Comparison of ENCODE assay signal across 4 worm cellular contexts in the genomic region with DNA sequence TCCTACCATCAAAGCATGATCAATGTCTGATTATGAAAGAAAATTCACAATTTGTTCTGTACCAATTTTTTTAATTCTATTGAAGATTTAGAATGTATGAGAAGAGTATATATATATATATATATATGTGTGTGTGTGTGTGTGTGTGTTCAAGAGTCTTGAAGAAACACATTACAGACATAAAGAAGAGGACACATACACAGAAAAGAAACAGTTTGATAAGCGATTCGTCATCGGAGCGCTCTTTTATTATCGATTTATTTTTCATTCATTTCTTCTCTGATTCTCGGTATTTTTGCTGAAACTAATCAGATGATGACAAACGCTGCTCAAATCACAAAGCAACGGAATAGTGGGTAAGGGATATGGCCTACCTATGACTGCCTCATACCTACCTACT.
A peak's percentile ranks its signal among the peaks of the same experiment; 100 is the strongest.
TF ChIP-seq lines count a peak whose summit lies in the region.

pin-2 (plus strand) TSS at position 227 of the 400 bp plus-strand sequence.

TF ChIP-seq in whole organism, L2 larva, 48 proteins besides CTCF, POLR2A, EP300 and RAD21:
- TF ChIP-seq blmp-1 (tag; optimal IDR thresholded peaks at IDR 0.05; lab: Kevin White, UChicago; ENCODE audit: insufficient read depth), result no peak
- peak; percentile 81 for TF ChIP-seq fos-1 (tag; optimal IDR thresholded peaks at IDR 0.05; lab: Kevin White, UChicago)
- TF ChIP-seq nhr-23 (tag; optimal IDR thresholded peaks at IDR 0.05; lab: Kevin White, UChicago), result no peak
- TF ChIP-seq peb-1 (tag; optimal IDR thresholded peaks at IDR 0.05; lab: Kevin White, UChicago), result no peak

TF ChIP-seq in whole organism, L3 larva, 47 proteins besides CTCF, POLR2A, EP300 and RAD21:
- TF ChIP-seq pqm-1 (tag; optimal IDR thresholded peaks at IDR 0.05; lab: Kevin White, UChicago) (peak; percentile 37), daf-12 (tag; optimal IDR thresholded peaks at IDR 0.05; lab: Kevin White, UChicago) (no peak), mml-1 (tag; optimal IDR thresholded peaks at IDR 0.05; lab: Kevin White, UChicago) (no peak), pha-4 (tag; optimal IDR thresholded peaks at IDR 0.05; lab: Kevin White, UChicago) (no peak), lin-15B (tag; optimal IDR thresholded peaks at IDR 0.05; lab: Kevin White, UChicago) (no peak), eor-1 (tag; optimal IDR thresholded peaks at IDR 0.05; lab: Kevin White, UChicago) (no peak), elt-2 (tag; optimal IDR thresholded peaks at IDR 0.05; lab: Kevin White, UChicago) (peak; percentile 49)

TF ChIP-seq in whole organism, L4 larva, 104 proteins besides CTCF, POLR2A, EP300 and RAD21:
- TF ChIP-seq nhr-28 (tag; optimal IDR thresholded peaks at IDR 0.05; lab: Kevin White, UChicago) (peak; percentile 54), D1046.2 (GFP tag; IDR thresholded peaks at IDR 0.05; lab: Robert Waterston, UW) (no peak), Y48G9A.11 (GFP tag; IDR thresholded peaks at IDR 0.05; lab: Robert Waterston, UW) (no peak), pqm-1 (tag; optimal IDR thresholded peaks at IDR 0.05; lab: Kevin White, UChicago) (peak; percentile 26), daf-16 (GFP tag; optimal IDR thresholded peaks at IDR 0.05; lab: Kevin White, UChicago) (no peak), daf-16 (tag; optimal IDR thresholded peaks at IDR 0.05; lab: Kevin White, UChicago) (peak; percentile 1)

TF ChIP-seq in whole organism, young adult, 124 proteins besides CTCF, POLR2A, EP300 and RAD21:
- TF ChIP-seq T26A5.8 (tag; optimal IDR thresholded peaks at IDR 0.05; lab: Kevin White, UChicago) (no peak), tbx-9 (tag; optimal IDR thresholded peaks at IDR 0.05; lab: Kevin White, UChicago; ENCODE audit: borderline replicate concordance) (no peak), nfya-2 (GFP tag; IDR thresholded peaks at IDR 0.05; lab: Robert Waterston, UW) (no peak), pbrm-1 (GFP tag; IDR thresholded peaks at IDR 0.05; lab: Robert Waterston, UW) (no peak), Y56A3A.18 (GFP tag; IDR thresholded peaks at IDR 0.05; lab: Robert Waterston, UW) (no peak), D2030.7 (GFP tag; IDR thresholded peaks at IDR 0.05; lab: Robert Waterston, UW) (no peak), nhr-80 (tag; optimal IDR thresholded peaks at IDR 0.05; lab: Kevin White, UChicago) (peak; percentile 25), ccch-3 (GFP tag; optimal IDR thresholded peaks at IDR 0.05; lab: Kevin White, UChicago) (no peak)
